Worm (Caenorhabditis elegans): ENCODE measurements around the gene ttr-9.

The ttr-9 gene

DNA sequence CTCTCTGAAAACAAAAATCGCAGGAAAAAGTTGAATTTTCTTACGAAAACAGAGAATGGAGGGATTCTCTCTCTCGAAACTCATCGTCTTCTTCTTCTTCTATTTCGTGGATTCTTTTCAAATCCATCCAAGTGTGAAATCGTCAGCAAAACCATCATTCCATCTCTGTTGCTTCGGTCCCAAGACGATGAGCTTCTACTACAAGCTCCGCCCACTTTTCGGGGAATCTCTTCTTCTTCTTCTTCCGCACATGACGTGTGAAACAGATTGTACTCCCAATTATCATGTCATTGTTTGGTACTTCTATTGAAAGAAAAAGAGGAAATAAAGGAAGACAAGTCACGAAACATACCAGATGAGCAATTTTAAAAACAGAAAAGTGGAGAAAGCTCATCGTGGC, 17.0 kb upstream of the ttr-9 start:
- TF ChIP-seq ceh-36 (tag; optimal IDR thresholded peaks at IDR 0.05): no peak

DNA sequence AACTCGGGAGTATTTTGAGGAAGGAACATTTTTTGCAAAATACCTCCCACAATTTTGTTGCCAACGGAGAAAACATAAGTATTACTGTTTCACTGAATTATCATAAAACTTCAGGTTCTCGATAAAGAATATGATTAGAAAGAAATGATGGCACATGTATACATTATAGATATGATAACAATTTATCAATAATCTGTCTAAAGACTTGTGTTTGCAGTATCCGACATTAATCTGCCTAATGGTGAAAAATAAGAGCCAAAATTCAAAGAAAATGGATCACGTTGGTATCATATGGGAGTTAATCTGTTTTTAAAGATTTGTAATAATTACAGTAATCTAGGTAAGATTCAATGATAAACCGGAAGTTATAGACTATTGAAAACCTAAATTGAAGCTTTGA, 14.5 kb upstream of the ttr-9 start:
- TF ChIP-seq scrt-1 (GFP tag; IDR thresholded peaks at IDR 0.05) (no peak), hmg-4 (GFP tag; optimal IDR thresholded peaks at IDR 0.05) (no peak), hnd-1 (tag; optimal IDR thresholded peaks at IDR 0.05) (no peak)

DNA sequence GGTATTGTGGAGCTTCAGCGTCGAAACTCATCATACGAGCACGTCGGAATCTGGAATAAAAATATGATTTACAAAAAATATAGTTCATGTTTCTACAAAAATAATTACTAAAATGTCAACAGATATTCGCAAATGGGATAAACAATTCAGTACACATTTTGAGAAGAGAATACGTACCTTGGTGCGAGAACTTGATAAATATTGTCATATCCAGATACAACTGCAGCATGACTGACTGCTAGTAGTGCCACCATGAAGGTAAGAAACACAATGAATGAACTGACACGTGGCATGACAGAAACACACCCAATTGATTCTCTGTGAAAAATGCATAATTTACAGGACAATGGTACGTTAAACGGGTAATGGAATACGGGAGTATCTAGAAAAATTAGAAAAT, 12.5 kb upstream of the ttr-9 start, which contains the start of gene nlp-35:
nlp-35 (minus strand) TSS at position 319 of the 400 bp plus-strand sequence.
- TF ChIP-seq ceh-36 (tag; optimal IDR thresholded peaks at IDR 0.05): no peak
- no peak for TF ChIP-seq hmbx-1 (tag; optimal IDR thresholded peaks at IDR 0.05)
- no peak for TF ChIP-seq hmg-4 (GFP tag; optimal IDR thresholded peaks at IDR 0.05)

DNA sequence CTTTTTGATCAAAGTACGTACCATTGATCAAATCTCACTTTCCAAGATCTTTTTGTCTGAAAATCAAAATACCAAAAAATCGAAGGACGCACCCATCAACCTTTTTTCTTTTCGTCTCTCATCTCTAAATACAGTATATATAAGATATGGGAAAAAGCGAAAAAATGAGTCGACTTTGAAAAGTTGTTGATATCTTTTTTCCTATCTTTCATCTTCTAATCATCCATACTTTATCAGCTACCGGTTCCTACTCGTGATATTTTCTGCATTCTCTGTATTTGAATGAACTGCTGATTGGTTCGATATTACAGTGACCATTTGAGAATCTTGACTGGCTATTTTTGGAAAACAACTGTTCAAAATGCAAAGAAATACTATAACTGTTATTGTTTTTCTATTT, 10.7 kb upstream of the ttr-9 start, which contains the start of gene C33A12.19:
C33A12.19 (plus strand) TSS at position 169 of the 400 bp plus-strand sequence.
- TF ChIP-seq ama-1 (optimal IDR thresholded peaks at IDR 0.05): no peak

ce11 chrIV:9514132-9514531, 8.0 kb upstream of the ttr-9 start:
- no peak for TF ChIP-seq B0310.2 (tag; optimal IDR thresholded peaks at IDR 0.05)
- no peak for TF ChIP-seq tbx-11 (GFP tag; IDR thresholded peaks at IDR 0.05)
- no peak for TF ChIP-seq tra-4 (tag; optimal IDR thresholded peaks at IDR 0.05)
- TF ChIP-seq pes-1 (GFP tag; IDR thresholded peaks at IDR 0.05): no peak
- TF ChIP-seq ama-1 (optimal IDR thresholded peaks at IDR 0.05): no peak
- no peak for TF ChIP-seq aly-1 (tag; optimal IDR thresholded peaks at IDR 0.05)
- TF ChIP-seq hmbx-1 (tag; optimal IDR thresholded peaks at IDR 0.05): no peak
- no peak for TF ChIP-seq hnd-1 (tag; optimal IDR thresholded peaks at IDR 0.05)

DNA sequence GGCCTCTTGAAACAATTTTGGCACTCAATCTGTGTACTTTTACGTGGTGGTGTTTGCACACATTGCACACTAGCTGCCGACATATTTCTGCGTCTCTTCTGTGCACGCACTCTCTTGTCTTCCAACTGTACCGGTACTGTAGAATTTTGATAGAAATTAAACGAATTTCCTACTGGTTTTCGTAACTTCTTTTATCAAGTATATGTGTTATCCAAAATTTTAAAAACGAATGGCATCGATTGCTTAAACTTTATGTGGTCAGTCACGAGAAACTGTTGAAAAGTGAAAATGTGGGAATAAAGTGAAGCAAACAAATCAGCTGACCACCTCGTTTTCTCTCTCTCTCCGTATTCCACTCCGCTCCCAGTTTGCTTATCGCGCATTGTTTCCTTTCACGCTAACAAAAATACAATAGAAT, 7.2 kb upstream of the ttr-9 start:
- TF ChIP-seq ama-1 (optimal IDR thresholded peaks at IDR 0.05) (no peak), hmg-4 (GFP tag; optimal IDR thresholded peaks at IDR 0.05) (no peak)

DNA sequence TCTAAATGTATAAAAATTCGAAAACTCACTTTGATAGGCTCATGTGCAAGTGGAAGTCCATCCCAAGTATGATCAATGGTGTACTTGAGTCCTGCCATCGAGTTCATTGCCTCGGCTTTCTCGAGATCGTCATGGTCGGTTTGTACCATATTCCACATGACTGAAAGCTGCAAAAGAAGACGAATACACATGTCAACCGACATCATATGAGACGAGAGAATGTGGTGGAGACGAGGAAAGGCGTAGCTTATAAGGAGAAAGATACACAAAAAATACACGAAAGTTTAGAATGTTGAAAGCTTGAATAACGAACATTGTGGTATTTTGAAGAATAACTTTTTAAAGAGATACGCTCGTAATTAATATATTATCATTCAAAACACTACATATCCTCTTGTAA, 6.7 kb upstream of the ttr-9 start, which contains the start of gene C33A12.3:
C33A12.3 (minus strand) TSS at position 167 of the 400 bp plus-strand sequence.
- TF ChIP-seq sea-1 (GFP tag; conservative IDR thresholded peaks at IDR 0.05) (no peak), ets-7 (tag; optimal IDR thresholded peaks at IDR 0.05) (no peak), tra-4 (tag; optimal IDR thresholded peaks at IDR 0.05) (no peak), aly-1 (tag; optimal IDR thresholded peaks at IDR 0.05) (no peak), flt-1 (GFP tag; IDR thresholded peaks at IDR 0.05) (no peak), hnd-1 (tag; optimal IDR thresholded peaks at IDR 0.05) (no peak), F13C5.2 (tag; optimal IDR thresholded peaks at IDR 0.05) (no peak), ceh-13 (GFP tag; optimal IDR thresholded peaks at IDR 0.05) (no peak), ama-1 (optimal IDR thresholded peaks at IDR 0.05) (no peak), hmg-4 (GFP tag; optimal IDR thresholded peaks at IDR 0.05) (no peak), hmbx-1 (tag; optimal IDR thresholded peaks at IDR 0.05) (no peak), tbx-37 (GFP tag; conservative IDR thresholded peaks at IDR 0.05) (no peak), tbx-11 (GFP tag; IDR thresholded peaks at IDR 0.05) (no peak), pes-1 (GFP tag; IDR thresholded peaks at IDR 0.05) (no peak), ceh-36 (tag; optimal IDR thresholded peaks at IDR 0.05) (no peak), B0310.2 (tag; optimal IDR thresholded peaks at IDR 0.05) (no peak), scrt-1 (GFP tag; IDR thresholded peaks at IDR 0.05) (no peak)

- TF ChIP-seq F13C5.2 (tag; optimal IDR thresholded peaks at IDR 0.05): no peak
- no peak for TF ChIP-seq flt-1 (GFP tag; IDR thresholded peaks at IDR 0.05)
- TF ChIP-seq hmbx-1 (tag; optimal IDR thresholded peaks at IDR 0.05): no peak
- TF ChIP-seq ceh-36 (tag; optimal IDR thresholded peaks at IDR 0.05): no peak
- no peak for TF ChIP-seq tra-4 (tag; optimal IDR thresholded peaks at IDR 0.05)
- no peak for TF ChIP-seq hmg-4 (GFP tag; optimal IDR thresholded peaks at IDR 0.05)
- no peak for TF ChIP-seq tbx-11 (GFP tag; IDR thresholded peaks at IDR 0.05)
- no peak for TF ChIP-seq sea-1 (GFP tag; conservative IDR thresholded peaks at IDR 0.05)
- TF ChIP-seq tbx-37 (GFP tag; conservative IDR thresholded peaks at IDR 0.05): no peak
- TF ChIP-seq pes-1 (GFP tag; IDR thresholded peaks at IDR 0.05): no peak
- TF ChIP-seq aly-1 (tag; optimal IDR thresholded peaks at IDR 0.05): no peak
- TF ChIP-seq B0310.2 (tag; optimal IDR thresholded peaks at IDR 0.05): no peak
- no peak for TF ChIP-seq ceh-13 (GFP tag; optimal IDR thresholded peaks at IDR 0.05)
- TF ChIP-seq ets-7 (tag; optimal IDR thresholded peaks at IDR 0.05): no peak
- TF ChIP-seq ama-1 (optimal IDR thresholded peaks at IDR 0.05): no peak
Observed at ce11 chrIV:9511640-9512039, 5.5 kb upstream of the ttr-9 start.

DNA sequence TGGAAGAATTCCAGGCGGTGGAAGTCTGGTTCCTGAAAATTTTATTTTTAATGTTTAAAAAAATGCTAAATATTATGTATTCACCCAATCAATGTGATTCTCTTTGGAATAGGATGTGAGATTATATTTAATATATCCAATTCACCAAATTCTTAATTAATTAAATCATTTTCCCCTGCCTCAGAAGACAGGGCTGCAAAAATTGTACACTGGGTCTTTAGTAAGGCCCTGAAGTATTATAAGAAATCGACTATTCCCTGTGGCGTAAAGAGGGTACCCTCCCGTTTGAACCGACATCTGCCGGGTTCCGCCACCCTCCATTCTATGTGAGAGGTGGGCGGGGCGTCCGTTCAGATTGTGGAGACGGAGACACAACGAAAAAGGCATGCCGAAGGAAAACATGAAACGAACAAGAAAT, 5.1 kb upstream of the ttr-9 start:
- TF ChIP-seq ets-7 (tag; optimal IDR thresholded peaks at IDR 0.05): no peak
- TF ChIP-seq hmbx-1 (tag; optimal IDR thresholded peaks at IDR 0.05): no peak
- no peak for TF ChIP-seq hmg-4 (GFP tag; optimal IDR thresholded peaks at IDR 0.05)
- TF ChIP-seq tra-4 (tag; optimal IDR thresholded peaks at IDR 0.05): peak; percentile 37
- TF ChIP-seq pes-1 (GFP tag; IDR thresholded peaks at IDR 0.05): peak; percentile 49; the same call in 1 of the 2 replicates
- no peak for TF ChIP-seq aly-1 (tag; optimal IDR thresholded peaks at IDR 0.05)
- TF ChIP-seq ceh-36 (tag; optimal IDR thresholded peaks at IDR 0.05): no peak
- no peak for TF ChIP-seq scrt-1 (GFP tag; IDR thresholded peaks at IDR 0.05)
- TF ChIP-seq sea-1 (GFP tag; conservative IDR thresholded peaks at IDR 0.05): no peak
- peak; percentile 52 for TF ChIP-seq F13C5.2 (tag; optimal IDR thresholded peaks at IDR 0.05)
- 0 out of 2 replicates have a peak, but pooled peaks have one; percentile 8 for TF ChIP-seq flt-1 (GFP tag; IDR thresholded peaks at IDR 0.05)
- TF ChIP-seq tbx-37 (GFP tag; conservative IDR thresholded peaks at IDR 0.05): peak; percentile 29; the same call in 1 of the 2 replicates
- TF ChIP-seq ama-1 (optimal IDR thresholded peaks at IDR 0.05): peak; percentile 40
- peak; percentile 4 for TF ChIP-seq B0310.2 (tag; optimal IDR thresholded peaks at IDR 0.05)
- TF ChIP-seq hnd-1 (tag; optimal IDR thresholded peaks at IDR 0.05): no peak
- no peak for TF ChIP-seq tbx-11 (GFP tag; IDR thresholded peaks at IDR 0.05)
- TF ChIP-seq ceh-13 (GFP tag; optimal IDR thresholded peaks at IDR 0.05): no peak
